Worm (Caenorhabditis elegans) whole organism, L3 larva: Measurements from ENCODE around the gene vha-5.

Experiments used
- ama-1 ChIP-seq: fragments of 150-350 bp; optimal IDR thresholded peaks from 2 replicates; lab custom pipeline; 2018
- elt-2 ChIP-seq: sonication (generic microtip); optimal IDR thresholded peaks from 2 replicates; lab custom pipeline; 2016; ENCODE audit warnings: missing genetic modification reagents, mild to moderate bottlenecking, missing genetic modification characterization, missing compliant biosample characterization
- nhr-11 ChIP-seq: fragments of 150-350 bp; optimal IDR thresholded peaks from 2 replicates; lab custom pipeline; 2014; ENCODE audit warnings: missing biosample characterization, missing genetic modification characterization
- nhr-12 ChIP-seq: fragments of 150-350 bp; optimal IDR thresholded peaks from 2 replicates; lab custom pipeline; 2014; ENCODE audit warnings: missing biosample characterization, missing genetic modification characterization
- nhr-28 ChIP-seq: fragments of 150-350 bp; optimal IDR thresholded peaks from 2 replicates; lab custom pipeline; 2014; ENCODE audit warnings: missing biosample characterization, missing genetic modification characterization
- unc-62 ChIP-seq: fragments of 150-350 bp; sonication (generic microtip); optimal IDR thresholded peaks from 4 replicates; lab custom pipeline; 2014; ENCODE audit warnings: missing biosample characterization, missing genetic modification reagents, missing genetic modification characterization
- ztf-4 ChIP-seq: fragments of 150-350 bp; optimal IDR thresholded peaks from 2 replicates; lab custom pipeline; 2014; ENCODE audit warnings: missing biosample characterization, missing genetic modification characterization

DNA sequence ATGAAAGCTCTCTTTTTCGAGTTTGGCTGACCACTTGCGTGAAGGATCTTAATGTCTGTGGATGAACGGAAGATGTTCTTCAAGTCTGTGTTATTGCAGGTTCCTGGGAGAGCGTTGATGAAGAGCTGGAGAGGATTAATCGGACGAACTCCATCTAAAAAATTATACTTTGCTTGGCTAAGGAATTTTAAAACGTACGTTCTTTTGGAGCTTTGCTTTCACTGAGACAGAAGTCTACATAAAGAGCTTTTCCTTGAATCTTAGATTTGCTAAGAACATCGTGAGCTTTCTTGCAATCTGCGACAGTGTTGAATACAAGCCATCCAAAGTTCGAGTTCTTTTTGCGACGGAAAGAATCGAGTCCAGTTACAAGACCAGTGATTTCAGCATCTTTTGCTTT lies 16.5 kb upstream of the vha-5 start:
- TF ChIP-seq ama-1 (lab: Kevin White, UChicago) = no peak
- TF ChIP-seq nhr-11 = no peak
- TF ChIP-seq nhr-28 = no peak
- no peak for TF ChIP-seq unc-62
- no peak for TF ChIP-seq ztf-4 (tag; lab: Kevin White, UChicago)
- TF ChIP-seq elt-2 (tag; lab: Kevin White, UChicago) = no peak
- TF ChIP-seq nhr-12 (tag; lab: Kevin White, UChicago) = no peak
